Fruit fly (Drosophila melanogaster): ENCODE measurements around the gene CG14355.

CG14355 gene

dm6 chr3R:14108158-14108921 is 43.4 kb downstream of the CG14355 start, which contains the start of gene CG12402 (continued):
- TF ChIP-seq CG15269 (tag; optimal IDR thresholded peaks at IDR 0.05) (peak; percentile 91), CG7786 (GFP tag; optimal IDR thresholded peaks at IDR 0.05) (peak; percentile 51), Gsc (GFP tag; IDR thresholded peaks at IDR 0.05) (no peak), HLH3B (GFP tag; IDR thresholded peaks at IDR 0.05) (peak; percentile 77), CG8944 (GFP tag; optimal IDR thresholded peaks at IDR 0.05) (peak; percentile 37), tup (GFP tag; optimal IDR thresholded peaks at IDR 0.05) (peak; percentile 45), CG9609 (GFP tag; optimal IDR thresholded peaks at IDR 0.05) (no peak), onecut (GFP tag; IDR thresholded peaks at IDR 0.05) (peak; percentile 83), sima (GFP tag; optimal IDR thresholded peaks at IDR 0.05) (no peak), gsb-n (tag; optimal IDR thresholded peaks at IDR 0.05) (peak; percentile 73), H2.0 (GFP tag; IDR thresholded peaks at IDR 0.05) (peak; percentile 86), YL-1 (GFP tag; optimal IDR thresholded peaks at IDR 0.05) (no peak), CG13296 (GFP tag; optimal IDR thresholded peaks at IDR 0.05) (peak; percentile 86), sc (optimal IDR thresholded peaks at IDR 0.05) (no peak), sc (GFP tag; optimal IDR thresholded peaks at IDR 0.05) (peak; percentile 68), gcm (GFP tag; optimal IDR thresholded peaks at IDR 0.05) (peak; percentile 86), Ets65A (GFP tag) (peak; percentile 95), Pdp1 (GFP tag; optimal IDR thresholded peaks at IDR 0.05) (peak; percentile 52 to 93), psq (GFP tag; optimal IDR thresholded peaks at IDR 0.05) (peak; percentile 66), ato (GFP tag; IDR thresholded peaks at IDR 0.05; ENCODE audit: partially characterized antibody) (no peak), CG6765 (GFP tag; optimal IDR thresholded peaks at IDR 0.05) (peak; percentile 46), CG31365 (tag; optimal IDR thresholded peaks at IDR 0.05) (peak; percentile 57), Dp (GFP tag; optimal IDR thresholded peaks at IDR 0.05) (peak; percentile 12), Oaz (GFP tag; IDR thresholded peaks at IDR 0.05) (peak; percentile 75), odd (GFP tag; optimal IDR thresholded peaks at IDR 0.05) (peak; percentile 69), Nf-YC (tag; optimal IDR thresholded peaks at IDR 0.05) (peak; percentile 77), CG8089 (GFP tag; optimal IDR thresholded peaks at IDR 0.05) (peak; percentile 61), sens (GFP tag) (peak; percentile 92), az2 (GFP tag; optimal IDR thresholded peaks at IDR 0.05) (peak; percentile 84), eve (GFP tag; optimal IDR thresholded peaks at IDR 0.05) (no peak), MBD-R2 (GFP tag; IDR thresholded peaks at IDR 0.05) (peak; percentile 45), CG9215 (GFP tag; IDR thresholded peaks at IDR 0.05) (peak; percentile 33; the same call in 1 of the 2 replicates), Dip2 (GFP tag; IDR thresholded peaks at IDR 0.05) (no peak), bsh (GFP tag; optimal IDR thresholded peaks at IDR 0.05) (peak in 1 of 2 experiments; percentile 82), tio (GFP tag; optimal IDR thresholded peaks at IDR 0.05) (peak; percentile 71), gcm2 (GFP tag; optimal IDR thresholded peaks at IDR 0.05) (peak; percentile 59), Optix (GFP tag; IDR thresholded peaks at IDR 0.05) (peak; percentile 70), zfh1 (GFP tag; IDR thresholded peaks at IDR 0.05) (peak; percentile 89), CTCF (GFP tag; optimal IDR thresholded peaks at IDR 0.05) (peak; percentile 32), Hr39 (optimal IDR thresholded peaks at IDR 0.05) (no peak), tll (GFP tag; optimal IDR thresholded peaks at IDR 0.05) (peak in 1 of 2 experiments; percentile 80), CG14014 (GFP tag; IDR thresholded peaks at IDR 0.05) (peak; percentile 84), CG2202 (tag; optimal IDR thresholded peaks at IDR 0.05) (peak; percentile 64), ac (GFP tag; optimal IDR thresholded peaks at IDR 0.05) (peak; percentile 8), CG17385 (GFP tag; optimal IDR thresholded peaks at IDR 0.05) (peak; percentile 70), Nf-YA (GFP tag; IDR thresholded peaks at IDR 0.05) (peak; percentile 75), Fer2 (tag; optimal IDR thresholded peaks at IDR 0.05) (peak; percentile 65), HHEX (GFP tag; optimal IDR thresholded peaks at IDR 0.05) (peak; percentile 83), D19A (tag; optimal IDR thresholded peaks at IDR 0.05) (peak; percentile 81), Rfx (GFP tag; IDR thresholded peaks at IDR 0.05) (peak; percentile 81), fd102C (GFP tag; optimal IDR thresholded peaks at IDR 0.05) (no peak)

All from whole organism, embryonic.